Worm (Caenorhabditis elegans) whole organism, late embryonic: ENCODE measurements around the gene srh-100.

Experiments
- C08G9.2 ChIP-seq: sonication (generic microtip); optimal IDR thresholded peaks from 2 replicates; lab custom pipeline; 2016; ENCODE audit warnings: mild to moderate bottlenecking, missing genetic modification characterization, moderate library complexity, missing compliant biosample characterization
- C38D4.7 ChIP-seq: fragments of 200-800 bp; sonication (Bioruptor generic); optimal IDR thresholded peaks from 2 replicates; lab custom pipeline; 2018; ENCODE audit warnings: mild to moderate bottlenecking, missing genetic modification characterization, moderate library complexity, missing compliant biosample characterization
- K02D7.2 ChIP-seq: sonication (generic microtip); optimal IDR thresholded peaks from 2 replicates; lab custom pipeline; 2017; ENCODE audit warnings: mild to moderate bottlenecking, missing genetic modification characterization, missing compliant biosample characterization
- K09A11.1 ChIP-seq: sonication (generic microtip); optimal IDR thresholded peaks from 2 replicates; lab custom pipeline; 2017; ENCODE audit warnings: antibody characterized with exemption, mild to moderate bottlenecking, missing genetic modification characterization, missing compliant biosample characterization; ENCODE audit not compliant: insufficient read depth
- T23F11.4 ChIP-seq: fragments of 200-800 bp; sonication (Bioruptor generic); optimal IDR thresholded peaks from 2 replicates; lab custom pipeline; 2018; ENCODE audit warnings: mild to moderate bottlenecking, missing genetic modification characterization, missing compliant biosample characterization
- Y22D7AL.16 ChIP-seq: sonication (generic microtip); optimal IDR thresholded peaks from 2 replicates; lab custom pipeline; 2016; ENCODE audit warnings: missing genetic modification characterization, missing compliant biosample characterization
- ahr-1 ChIP-seq: sonication (generic microtip); optimal IDR thresholded peaks from 2 replicates; lab custom pipeline; 2016; ENCODE audit warnings: missing genetic modification characterization, missing compliant biosample characterization
- ama-1 ChIP-seq: fragments of 150-350 bp; optimal IDR thresholded peaks from 2 replicates; lab custom pipeline; 2014
- ceh-18 ChIP-seq: sonication (generic microtip); optimal IDR thresholded peaks from 2 replicates; lab custom pipeline; 2016; ENCODE audit warnings: missing genetic modification characterization, missing compliant biosample characterization
- ceh-2 ChIP-seq: sonication (generic microtip); optimal IDR thresholded peaks from 2 replicates; lab custom pipeline; 2016; ENCODE audit warnings: missing genotype, missing genetic modification characterization, missing compliant biosample characterization
- ceh-22 ChIP-seq: sonication (generic microtip); optimal IDR thresholded peaks from 2 replicates; lab custom pipeline; 2017; ENCODE audit warnings: missing biosample characterization, missing genetic modification characterization
- ceh-24 ChIP-seq: sonication (generic microtip); optimal IDR thresholded peaks from 2 replicates; lab custom pipeline; 2016; ENCODE audit warnings: mild to moderate bottlenecking, missing genetic modification characterization, missing compliant biosample characterization
- ceh-31 ChIP-seq: sonication (generic microtip); optimal IDR thresholded peaks from 2 replicates; lab custom pipeline; 2016; ENCODE audit warnings: missing genetic modification characterization, missing compliant biosample characterization
- ceh-34 ChIP-seq: sonication (generic microtip); optimal IDR thresholded peaks from 2 replicates; lab custom pipeline; 2016; ENCODE audit warnings: mild to moderate bottlenecking, missing genetic modification characterization, missing compliant biosample characterization
- ceh-6 ChIP-seq: fragments of 200-800 bp; sonication (Bioruptor generic); optimal IDR thresholded peaks from 2 replicates; lab custom pipeline; 2018; ENCODE audit warnings: mild to moderate bottlenecking, missing genetic modification characterization, missing compliant biosample characterization
- ceh-9 ChIP-seq: sonication (generic microtip); optimal IDR thresholded peaks from 2 replicates; lab custom pipeline; 2016; ENCODE audit warnings: mild to moderate bottlenecking, missing genetic modification characterization, inconsistent platforms, missing compliant biosample characterization
- che-1 ChIP-seq: sonication (generic microtip); optimal IDR thresholded peaks from 2 replicates; lab custom pipeline; 2016; ENCODE audit warnings: mild to moderate bottlenecking, missing genetic modification characterization, missing compliant biosample characterization
- dve-1 ChIP-seq: sonication (generic microtip); optimal IDR thresholded peaks from 2 replicates; lab custom pipeline; 2017; ENCODE audit warnings: antibody characterized with exemption, mild to moderate bottlenecking, missing genetic modification characterization, missing compliant biosample characterization
- ets-4 ChIP-seq: sonication (generic microtip); optimal IDR thresholded peaks from 2 replicates; lab custom pipeline; 2016; ENCODE audit warnings: missing genetic modification characterization, missing compliant biosample characterization
- hlh-13 ChIP-seq: fragments of 200-800 bp; sonication (Bioruptor generic); optimal IDR thresholded peaks from 2 replicates; lab custom pipeline; 2018; ENCODE audit warnings: mild to moderate bottlenecking, missing genetic modification characterization, missing compliant biosample characterization
- hlh-15 ChIP-seq: sonication (generic microtip); optimal IDR thresholded peaks from 2 replicates; lab custom pipeline; 2016; ENCODE audit warnings: missing genetic modification characterization, missing compliant biosample characterization
- hlh-8 ChIP-seq: sonication (generic microtip); optimal IDR thresholded peaks from 2 replicates; lab custom pipeline; 2016; ENCODE audit warnings: missing genotype, missing genetic modification characterization, missing compliant biosample characterization
- lim-6 ChIP-seq: sonication (generic microtip); optimal IDR thresholded peaks from 2 replicates; lab custom pipeline; 2016; ENCODE audit warnings: missing genetic modification characterization, missing compliant biosample characterization
- lin-11 ChIP-seq: fragments of 200-800 bp; sonication (Bioruptor generic); optimal IDR thresholded peaks from 2 replicates; lab custom pipeline; 2018; ENCODE audit warnings: mild to moderate bottlenecking, missing genetic modification characterization, missing compliant biosample characterization
- madf-2 ChIP-seq: sonication (generic microtip); optimal IDR thresholded peaks from 2 replicates; lab custom pipeline; 2017; ENCODE audit warnings: missing genetic modification characterization, missing compliant biosample characterization
- mec-3 ChIP-seq: sonication (generic microtip); optimal IDR thresholded peaks from 2 replicates; lab custom pipeline; 2016; ENCODE audit warnings: borderline replicate concordance, missing genetic modification characterization, missing compliant biosample characterization
- nhr-11 ChIP-seq: fragments of 150-350 bp; optimal IDR thresholded peaks from 2 replicates; lab custom pipeline; 2014; ENCODE audit warnings: missing biosample characterization, missing genetic modification characterization
- nhr-232 ChIP-seq: sonication (generic microtip); optimal IDR thresholded peaks from 2 replicates; lab custom pipeline; 2016; ENCODE audit warnings: missing genetic modification characterization, missing compliant biosample characterization
- odd-2 ChIP-seq: sonication (generic microtip); optimal IDR thresholded peaks from 2 replicates; lab custom pipeline; 2017; ENCODE audit warnings: antibody characterized with exemption, mild to moderate bottlenecking, missing genetic modification characterization, missing compliant biosample characterization
- pag-3 ChIP-seq: sonication (generic microtip); optimal IDR thresholded peaks from 2 replicates; lab custom pipeline; 2016; ENCODE audit warnings: missing compliant biosample characterization, missing genetic modification characterization, borderline replicate concordance
- pax-1 ChIP-seq: fragments of 150-350 bp; optimal IDR thresholded peaks from 2 replicates; lab custom pipeline; 2014; ENCODE audit warnings: missing biosample characterization, missing genetic modification characterization
- pqm-1 ChIP-seq: sonication (generic microtip); optimal IDR thresholded peaks from 2 replicates; lab custom pipeline; 2016; ENCODE audit warnings: missing genetic modification characterization, missing compliant biosample characterization
- rnt-1 ChIP-seq: sonication (generic microtip); optimal IDR thresholded peaks from 2 replicates; lab custom pipeline; 2016; ENCODE audit warnings: missing genetic modification characterization, missing compliant biosample characterization
- sox-2 ChIP-seq: fragments of 200-800 bp; sonication (Bioruptor generic); IDR thresholded peaks from 2 replicates; pipeline ENCODE4 v1.3.6; 2022; ENCODE audit warnings: missing genetic modification reagents, missing genetic modification characterization, missing compliant biosample characterization
- sox-4 ChIP-seq: sonication (generic microtip); optimal IDR thresholded peaks from 2 replicates; lab custom pipeline; 2017; ENCODE audit warnings: mild to moderate bottlenecking, missing genetic modification characterization, inconsistent platforms, missing compliant biosample characterization
- syd-9 ChIP-seq: sonication (generic microtip); optimal IDR thresholded peaks from 2 replicates; lab custom pipeline; 2016; ENCODE audit warnings: mild to moderate bottlenecking, missing genetic modification characterization, moderate library complexity, missing compliant biosample characterization
- tbx-7 ChIP-seq: sonication (generic microtip); optimal IDR thresholded peaks from 2 replicates; lab custom pipeline; 2016; ENCODE audit warnings: missing genotype, missing genetic modification characterization, missing compliant biosample characterization
- unc-42 ChIP-seq: sonication (generic microtip); optimal IDR thresholded peaks from 2 replicates; lab custom pipeline; 2016; ENCODE audit warnings: missing genotype, missing genetic modification characterization, missing compliant biosample characterization
- unc-55 ChIP-seq: sonication (generic microtip); optimal IDR thresholded peaks from 2 replicates; lab custom pipeline; 2017; ENCODE audit warnings: missing biosample characterization, missing genetic modification reagents, missing genetic modification characterization
- ztf-16 ChIP-seq: sonication (generic microtip); optimal IDR thresholded peaks from 2 replicates; lab custom pipeline; 2017; ENCODE audit warnings: missing genetic modification characterization, missing compliant biosample characterization

Gene srh-100

ce11 chrII:3711047-3711446 is 3.4 kb downstream of the srh-100 start, which contains the start of gene fbxc-53:
Gene fbxc-53 (plus strand): TSS chrII:3711291.
- TF ChIP-seq ceh-18 (tag; lab: Kevin White, UChicago): no peak

ce11 chrII:3709255-3709654 is 5.2 kb downstream of the srh-100 start, which contains the start of gene srx-110:
Gene srx-110 (plus strand): TSS chrII:3709555.
- TF ChIP-seq pax-1 (tag; lab: Kevin White, UChicago): no peak
- TF ChIP-seq K02D7.2: no peak
- no peak for TF ChIP-seq hlh-8 (tag; lab: Kevin White, UChicago)
- TF ChIP-seq C08G9.2 (tag; lab: Kevin White, UChicago): no peak
- TF ChIP-seq ceh-24 (tag; lab: Kevin White, UChicago): no peak
- TF ChIP-seq ceh-34 (tag; lab: Kevin White, UChicago): no peak
- TF ChIP-seq ama-1 (lab: Kevin White, UChicago): no peak
- TF ChIP-seq sox-4 (tag; lab: Kevin White, UChicago): no peak
- TF ChIP-seq unc-42: no peak
- no peak for TF ChIP-seq ztf-16 (tag; lab: Kevin White, UChicago)
- no peak for TF ChIP-seq T23F11.4 (GFP tag; lab: Kevin White, UChicago)
- TF ChIP-seq, all 69 proteins: peak for 0

ce11 chrII:3705320-3705719 is 9.2 kb downstream of the srh-100 start, which contains the start of gene srx-108:
Gene srx-108 (plus strand): TSS chrII:3705620.
- TF ChIP-seq pag-3 (tag; lab: Kevin White, UChicago) (no peak), ceh-31 (tag; lab: Kevin White, UChicago) (no peak), ceh-22 (tag; lab: Kevin White, UChicago) (no peak), odd-2 (no peak), pqm-1 (no peak), unc-55 (GFP tag; lab: Kevin White, UChicago) (no peak), ahr-1 (tag; lab: Kevin White, UChicago) (no peak), nhr-11 (tag; lab: Kevin White, UChicago) (no peak), dve-1 (tag; lab: Kevin White, UChicago) (no peak), ceh-9 (tag; lab: Kevin White, UChicago) (no peak), ets-4 (tag; lab: Kevin White, UChicago) (no peak), C38D4.7 (GFP tag; lab: Kevin White, UChicago) (no peak), T23F11.4 (GFP tag; lab: Kevin White, UChicago) (no peak)

- TF ChIP-seq tbx-7 (tag; lab: Kevin White, UChicago) (no peak), pag-3 (tag; lab: Kevin White, UChicago) (no peak), ceh-22 (tag; lab: Kevin White, UChicago) (no peak), madf-2 (tag; lab: Kevin White, UChicago) (no peak), mec-3 (tag; lab: Kevin White, UChicago) (no peak), rnt-1 (tag; lab: Kevin White, UChicago) (no peak), ceh-2 (tag; lab: Kevin White, UChicago) (no peak)
- TF ChIP-seq, all 69 proteins: peak for 0
These were observed 13.2 kb downstream of the srh-100 start, which contains the start of gene srx-105 for ce11 chrII:3701305-3701704. Gene srx-105 (minus strand): TSS chrII:3701405.

- TF ChIP-seq Y22D7AL.16 (tag; lab: Kevin White, UChicago): no peak
- no peak for TF ChIP-seq sox-2 (GFP tag; lab: Robert Waterston, UW)
- no peak for TF ChIP-seq dve-1 (tag; lab: Kevin White, UChicago)
- no peak for TF ChIP-seq hlh-15 (tag; lab: Kevin White, UChicago)
- no peak for TF ChIP-seq syd-9
- TF ChIP-seq lin-11 (tag; lab: Kevin White, UChicago): no peak
- TF ChIP-seq nhr-232 (tag; lab: Kevin White, UChicago): no peak
- no peak for TF ChIP-seq ceh-6 (GFP tag; lab: Kevin White, UChicago)
- TF ChIP-seq che-1 (tag; lab: Kevin White, UChicago): no peak
- TF ChIP-seq ceh-18 (tag; lab: Kevin White, UChicago): no peak
- TF ChIP-seq lim-6 (tag; lab: Kevin White, UChicago): no peak
- no peak for TF ChIP-seq hlh-13
- TF ChIP-seq K09A11.1: no peak
These were observed 14.9 kb downstream of the srh-100 start, which contains the start of gene srx-104 for ce11 chrII:3699591-3699990. Gene srx-104 (minus strand): TSS chrII:3699691.
